Worm (Caenorhabditis elegans): ENCODE data around the gene glb-30.

ce11 chrIII:1622329-1622728, 46.1 kb downstream of the glb-30 start:
- no peak for TF ChIP-seq ama-1 (optimal IDR thresholded peaks at IDR 0.05)
- no peak for TF ChIP-seq aly-1 (tag; optimal IDR thresholded peaks at IDR 0.05)
- TF ChIP-seq tbx-37 (GFP tag; conservative IDR thresholded peaks at IDR 0.05) = no peak
- no peak for TF ChIP-seq tbx-11 (GFP tag; IDR thresholded peaks at IDR 0.05)
- TF ChIP-seq hmbx-1 (tag; optimal IDR thresholded peaks at IDR 0.05) = no peak
- no peak for TF ChIP-seq tra-4 (tag; optimal IDR thresholded peaks at IDR 0.05)
- no peak for TF ChIP-seq F13C5.2 (tag; optimal IDR thresholded peaks at IDR 0.05)
- no peak for TF ChIP-seq flt-1 (GFP tag; IDR thresholded peaks at IDR 0.05)
- no peak for TF ChIP-seq hnd-1 (tag; optimal IDR thresholded peaks at IDR 0.05)
- TF ChIP-seq scrt-1 (GFP tag; IDR thresholded peaks at IDR 0.05) = no peak
- no peak for TF ChIP-seq hmg-4 (GFP tag; optimal IDR thresholded peaks at IDR 0.05)
- no peak for TF ChIP-seq sea-1 (GFP tag; conservative IDR thresholded peaks at IDR 0.05)
